Worm (Caenorhabditis elegans) whole organism, L2 larva: ENCODE data around the gene F22E12.1.

Source experiments
- ama-1 ChIP-seq: fragments of 150-350 bp; optimal IDR thresholded peaks from 2 replicates; lab custom pipeline; 2018; ENCODE audit warnings: inconsistent platforms
- mab-5 ChIP-seq: fragments of 150-350 bp; optimal IDR thresholded peaks from 2 replicates; lab custom pipeline; 2014; ENCODE audit warnings: missing biosample characterization, missing genetic modification characterization
- nhr-11 ChIP-seq: fragments of 150-350 bp; optimal IDR thresholded peaks from 2 replicates; lab custom pipeline; 2014; ENCODE audit warnings: missing biosample characterization, missing genetic modification characterization
- nhr-12 ChIP-seq: fragments of 150-350 bp; optimal IDR thresholded peaks from 2 replicates; lab custom pipeline; 2014; ENCODE audit warnings: missing biosample characterization, missing genetic modification characterization
- nhr-21 ChIP-seq: fragments of 150-350 bp; optimal IDR thresholded peaks from 2 replicates; lab custom pipeline; 2014; ENCODE audit warnings: missing biosample characterization, missing genetic modification characterization
- skn-1 ChIP-seq: sonication (generic microtip); optimal IDR thresholded peaks from 2 replicates; lab custom pipeline; 2017; ENCODE audit warnings: missing biosample characterization, missing genetic modification characterization
- unc-39 ChIP-seq: fragments of 150-350 bp; optimal IDR thresholded peaks from 2 replicates; lab custom pipeline; 2014; ENCODE audit warnings: missing biosample characterization, missing genetic modification characterization
- unc-62 ChIP-seq: fragments of 150-350 bp; optimal IDR thresholded peaks from 2 replicates; lab custom pipeline; 2014; ENCODE audit warnings: missing biosample characterization, missing genetic modification reagents, missing genetic modification characterization

DNA sequence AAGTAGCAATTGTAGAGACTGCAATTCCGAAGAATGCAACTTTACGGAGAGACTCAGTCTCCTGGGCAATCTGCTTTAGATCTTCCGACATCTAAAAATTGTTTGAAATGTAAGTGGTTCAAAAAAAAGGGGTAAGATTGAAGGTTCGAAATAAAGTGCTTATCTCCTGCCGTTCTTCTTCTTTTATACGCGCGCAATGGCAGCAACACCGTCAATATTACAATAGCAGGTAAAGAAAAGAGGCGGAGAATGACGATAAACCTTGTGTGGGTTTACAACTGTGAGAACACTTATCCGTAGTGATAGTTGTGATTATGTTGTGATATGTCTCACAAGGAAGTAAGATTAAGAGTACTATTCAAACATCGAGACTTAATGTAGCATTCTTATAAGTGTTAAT lies 35.3 kb downstream of the F22E12.1 start, which contains the start of gene col-13:
- TF ChIP-seq ama-1 (lab: Kevin White, UChicago) (no peak), nhr-21 (tag; lab: Kevin White, UChicago) (no peak), unc-39 (no peak), nhr-12 (tag; lab: Kevin White, UChicago) (no peak), mab-5 (tag; lab: Kevin White, UChicago) (no peak), nhr-11 (no peak), skn-1 (tag; lab: Kevin White, UChicago) (no peak), unc-62 (no peak)
